Worm (Caenorhabditis elegans) whole organism, young adult: Measurements from ENCODE around the gene try-3.

ENCODE experiments used
- B0035.1 ChIP-seq: sonication (generic microtip); optimal IDR thresholded peaks from 2 replicates; lab custom pipeline; 2016; ENCODE audit warnings: missing genetic modification characterization, mild to moderate bottlenecking, missing compliant biosample characterization, missing genotype, missing genetic modification reagents
- B0261.1 ChIP-seq: sonication (generic microtip); optimal IDR thresholded peaks from 2 replicates; lab custom pipeline; 2016; ENCODE audit warnings: mild to moderate bottlenecking, missing genetic modification characterization, moderate library complexity, missing compliant biosample characterization
- B0336.3 ChIP-seq: fragments of 200-800 bp; sonication (Bioruptor generic); IDR thresholded peaks from 2 replicates; pipeline ENCODE4 v1.3.6; 2022; ENCODE audit warnings: missing genetic modification characterization, missing compliant biosample characterization
- C17E4.6 ChIP-seq: fragments of 200-800 bp; sonication (Bioruptor generic); IDR thresholded peaks from 2 replicates; pipeline ENCODE4 v1.3.6; 2022; ENCODE audit warnings: missing genetic modification reagents, missing genetic modification characterization, missing compliant biosample characterization
- F10E7.11 ChIP-seq: sonication (generic microtip); optimal IDR thresholded peaks from 2 replicates; lab custom pipeline; 2017; ENCODE audit warnings: mild to moderate bottlenecking, missing genetic modification characterization, moderate library complexity, missing compliant biosample characterization
- F33H1.4 ChIP-seq: fragments of 200-800 bp; sonication (Bioruptor generic); IDR thresholded peaks from 2 replicates; pipeline ENCODE4 v1.3.6; 2022; ENCODE audit warnings: missing genetic modification reagents, missing genetic modification characterization, missing compliant biosample characterization
- F37B4.10 ChIP-seq: fragments of 200-800 bp; sonication (Bioruptor generic); IDR thresholded peaks from 2 replicates; pipeline ENCODE4 v1.3.6; 2022; ENCODE audit warnings: missing genetic modification characterization, missing compliant biosample characterization
- K11D2.4 ChIP-seq: fragments of 200-800 bp; sonication (Bioruptor generic); IDR thresholded peaks from 2 replicates; pipeline ENCODE4 v1.3.6; 2022; ENCODE audit warnings: missing genetic modification reagents, missing genetic modification characterization, missing compliant biosample characterization
- T26A5.8 ChIP-seq: sonication (generic microtip); optimal IDR thresholded peaks from 2 replicates; lab custom pipeline; 2016; ENCODE audit warnings: missing genetic modification characterization, missing compliant biosample characterization
- Y53F4B.3 ChIP-seq: fragments of 200-800 bp; sonication (Bioruptor generic); IDR thresholded peaks from 2 replicates; pipeline ENCODE4 v1.3.6; 2022; ENCODE audit warnings: missing genetic modification reagents, missing genetic modification characterization, missing compliant biosample characterization
- Y67H2A.10 ChIP-seq: fragments of 200-800 bp; sonication (Bioruptor generic); conservative IDR thresholded peaks from 2 replicates; pipeline ENCODE4 v1.3.6; 2022; ENCODE audit warnings: missing genetic modification reagents, missing genetic modification characterization, missing compliant biosample characterization
- Y79H2A.3 ChIP-seq: fragments of 200-800 bp; sonication (Bioruptor generic); conservative IDR thresholded peaks from 2 replicates; pipeline ENCODE4 v1.3.6; 2022; ENCODE audit warnings: missing genetic modification reagents, missing genetic modification characterization, missing compliant biosample characterization
- Y95B8A.8 ChIP-seq: fragments of 200-800 bp; sonication (Bioruptor generic); IDR thresholded peaks from 2 replicates; pipeline ENCODE4 v1.3.6; 2022; ENCODE audit warnings: missing genetic modification reagents, missing genetic modification characterization, missing compliant biosample characterization
- ama-1 ChIP-seq, 3 experiments: fragments of 150-350 bp in 1 of 3; sonication (generic microtip) in 2 of 3; optimal IDR thresholded peaks; 2 replicates each; lab custom pipeline; 2014 to 2018; ENCODE audit warnings: missing biosample characterization in 2 of 3, missing genetic modification characterization in 2 of 3, missing genetic modification reagents in 2 of 3
- aptf-2 ChIP-seq: fragments of 200-800 bp; sonication (Bioruptor generic); conservative IDR thresholded peaks from 2 replicates; pipeline ENCODE4 v1.3.6; 2022; ENCODE audit warnings: missing genetic modification reagents, missing genetic modification characterization, missing compliant biosample characterization
- aptf-3 ChIP-seq: fragments of 200-800 bp; sonication (Bioruptor generic); IDR thresholded peaks from 2 replicates; pipeline ENCODE4 v1.3.6; 2022; ENCODE audit warnings: missing genetic modification characterization, missing compliant biosample characterization
- athp-1 ChIP-seq: sonication (generic microtip); optimal IDR thresholded peaks from 2 replicates; lab custom pipeline; 2017; ENCODE audit warnings: mild to moderate bottlenecking, missing genetic modification characterization, missing compliant biosample characterization
- bed-1 ChIP-seq: fragments of 200-800 bp; sonication (Bioruptor generic); IDR thresholded peaks from 2 replicates; pipeline ENCODE4 v1.3.6; 2022; ENCODE audit warnings: missing genetic modification reagents, missing genetic modification characterization, missing compliant biosample characterization
- ccch-3 ChIP-seq: fragments of 200-800 bp; sonication (Bioruptor generic); optimal IDR thresholded peaks from 2 replicates; lab custom pipeline; 2018; ENCODE audit warnings: mild to moderate bottlenecking, missing genetic modification characterization, missing compliant biosample characterization
- ceh-100 ChIP-seq: fragments of 200-800 bp; sonication (Bioruptor generic); IDR thresholded peaks from 2 replicates; pipeline ENCODE4 v1.3.6; 2022; ENCODE audit warnings: missing genetic modification reagents, missing genetic modification characterization, missing compliant biosample characterization
- ceh-58 ChIP-seq: fragments of 200-800 bp; sonication (Bioruptor generic); IDR thresholded peaks from 2 replicates; pipeline ENCODE4 v1.3.6; 2022; ENCODE audit warnings: missing genetic modification characterization, missing compliant biosample characterization
- ceh-79 ChIP-seq: sonication (generic microtip); optimal IDR thresholded peaks from 2 replicates; lab custom pipeline; 2017; ENCODE audit warnings: mild to moderate bottlenecking, missing genetic modification characterization, missing compliant biosample characterization
- dpff-1 ChIP-seq: sonication (generic microtip); optimal IDR thresholded peaks from 2 replicates; lab custom pipeline; 2017; ENCODE audit warnings: mild to moderate bottlenecking, missing genetic modification characterization, missing compliant biosample characterization
- dpl-1 ChIP-seq: fragments of 150-350 bp; optimal IDR thresholded peaks from 2 replicates; lab custom pipeline; 2014; ENCODE audit warnings: missing biosample characterization, missing genetic modification reagents, missing genetic modification characterization
- efl-1 ChIP-seq: fragments of 150-350 bp; optimal IDR thresholded peaks from 2 replicates; lab custom pipeline; 2014; ENCODE audit warnings: missing biosample characterization, missing genetic modification reagents, missing genetic modification characterization
- egrh-3 ChIP-seq: fragments of 200-800 bp; sonication (Bioruptor generic); IDR thresholded peaks from 2 replicates; pipeline ENCODE4 v1.3.6; 2022; ENCODE audit warnings: missing genetic modification reagents, missing genetic modification characterization, missing compliant biosample characterization
- hlh-12 ChIP-seq: sonication (generic microtip); optimal IDR thresholded peaks from 2 replicates; lab custom pipeline; 2016; ENCODE audit warnings: missing genetic modification characterization, missing compliant biosample characterization
- hmg-1.2 ChIP-seq: fragments of 200-800 bp; sonication (Bioruptor generic); IDR thresholded peaks from 2 replicates; pipeline ENCODE4 v1.3.6; 2022; ENCODE audit warnings: missing genetic modification reagents, missing genetic modification characterization, missing compliant biosample characterization
- hrde-1 ChIP-seq: sonication (generic microtip); optimal IDR thresholded peaks from 2 replicates; lab custom pipeline; 2016; ENCODE audit warnings: missing genetic modification characterization, mild to moderate bottlenecking, missing compliant biosample characterization, moderate library complexity, missing genotype, missing genetic modification reagents, borderline replicate concordance
- lin-35 ChIP-seq, 3 experiments: fragments of 150-350 bp in 2 of 3; sonication (generic microtip) in 1 of 3; optimal IDR thresholded peaks; 2 replicates each; lab custom pipeline; 2014 to 2018; ENCODE audit warnings: missing biosample characterization in 3 of 3, missing genetic modification characterization in 3 of 3, missing genetic modification reagents in 3 of 3
- lin-40 ChIP-seq: sonication (generic microtip); optimal IDR thresholded peaks from 2 replicates; lab custom pipeline; 2016; ENCODE audit warnings: missing genetic modification characterization, mild to moderate bottlenecking, missing compliant biosample characterization, missing genotype, missing genetic modification reagents
- lin-54 ChIP-seq: fragments of 200-800 bp; sonication (Bioruptor generic); optimal IDR thresholded peaks from 2 replicates; lab custom pipeline; 2018; ENCODE audit warnings: mild to moderate bottlenecking, missing genetic modification characterization, missing compliant biosample characterization
- lsl-1 ChIP-seq: fragments of 200-800 bp; sonication (Bioruptor generic); optimal IDR thresholded peaks from 2 replicates; lab custom pipeline; 2018; ENCODE audit warnings: mild to moderate bottlenecking, missing genetic modification characterization, moderate library complexity, missing compliant biosample characterization
- lsy-27 ChIP-seq: sonication (generic microtip); optimal IDR thresholded peaks from 2 replicates; lab custom pipeline; 2017; ENCODE audit warnings: missing genetic modification characterization, mild to moderate bottlenecking, missing compliant biosample characterization, antibody characterized with exemption, missing genotype, borderline replicate concordance; ENCODE audit not compliant: insufficient read depth
- madf-6 ChIP-seq: fragments of 200-800 bp; sonication (Bioruptor generic); IDR thresholded peaks from 2 replicates; pipeline ENCODE4 v1.3.6; 2022; ENCODE audit warnings: missing genetic modification reagents, missing genetic modification characterization, missing compliant biosample characterization
- madf-8 ChIP-seq: fragments of 200-800 bp; sonication (Bioruptor generic); conservative IDR thresholded peaks from 2 replicates; pipeline ENCODE4 v1.3.6; 2022; ENCODE audit warnings: missing genetic modification reagents, missing genetic modification characterization, missing compliant biosample characterization
- nfya-2 ChIP-seq: fragments of 200-800 bp; sonication (Bioruptor generic); IDR thresholded peaks from 2 replicates; pipeline ENCODE4 v1.3.6; 2022; ENCODE audit warnings: missing genetic modification reagents, missing genetic modification characterization, missing compliant biosample characterization
- sea-2 ChIP-seq: fragments of 200-800 bp; sonication (Bioruptor generic); IDR thresholded peaks from 2 replicates; pipeline ENCODE4 v1.3.6; 2022; ENCODE audit warnings: missing genetic modification characterization, missing compliant biosample characterization
- snpc-1.1 ChIP-seq: sonication (generic microtip); optimal IDR thresholded peaks from 2 replicates; lab custom pipeline; 2017; ENCODE audit warnings: missing genetic modification characterization, mild to moderate bottlenecking, missing compliant biosample characterization, antibody characterized with exemption, moderate library complexity, missing genotype, missing genetic modification reagents; ENCODE audit not compliant: insufficient read depth
- snpc-1.3 ChIP-seq: sonication (generic microtip); optimal IDR thresholded peaks from 2 replicates; lab custom pipeline; 2017; ENCODE audit warnings: missing genetic modification characterization, mild to moderate bottlenecking, missing compliant biosample characterization, antibody characterized with exemption, moderate library complexity, missing genotype, missing genetic modification reagents; ENCODE audit not compliant: insufficient read depth
- snpc-3.4 ChIP-seq: sonication (generic microtip); optimal IDR thresholded peaks from 2 replicates; lab custom pipeline; 2017; ENCODE audit warnings: missing genetic modification characterization, mild to moderate bottlenecking, missing compliant biosample characterization, antibody characterized with exemption, moderate library complexity, missing genotype, missing genetic modification reagents
- somi-1 ChIP-seq: fragments of 200-800 bp; sonication (Bioruptor generic); optimal IDR thresholded peaks from 2 replicates; lab custom pipeline; 2018; ENCODE audit warnings: mild to moderate bottlenecking, missing genetic modification characterization, missing compliant biosample characterization
- tbp1 ChIP-seq: fragments of 200-800 bp; sonication (Bioruptor generic); optimal IDR thresholded peaks from 2 replicates; lab custom pipeline; 2018; ENCODE audit warnings: mild to moderate bottlenecking, missing genetic modification characterization, missing compliant biosample characterization
- tlf-1 ChIP-seq: fragments of 200-800 bp; sonication (Bioruptor generic); optimal IDR thresholded peaks from 2 replicates; lab custom pipeline; 2018; ENCODE audit warnings: mild to moderate bottlenecking, missing genetic modification characterization, missing compliant biosample characterization
- zfh-2 ChIP-seq: fragments of 200-800 bp; sonication (Bioruptor generic); conservative IDR thresholded peaks from 2 replicates; pipeline ENCODE4 v1.3.6; 2022; ENCODE audit warnings: missing genetic modification reagents, missing genetic modification characterization, missing compliant biosample characterization

try-3 gene

DNA sequence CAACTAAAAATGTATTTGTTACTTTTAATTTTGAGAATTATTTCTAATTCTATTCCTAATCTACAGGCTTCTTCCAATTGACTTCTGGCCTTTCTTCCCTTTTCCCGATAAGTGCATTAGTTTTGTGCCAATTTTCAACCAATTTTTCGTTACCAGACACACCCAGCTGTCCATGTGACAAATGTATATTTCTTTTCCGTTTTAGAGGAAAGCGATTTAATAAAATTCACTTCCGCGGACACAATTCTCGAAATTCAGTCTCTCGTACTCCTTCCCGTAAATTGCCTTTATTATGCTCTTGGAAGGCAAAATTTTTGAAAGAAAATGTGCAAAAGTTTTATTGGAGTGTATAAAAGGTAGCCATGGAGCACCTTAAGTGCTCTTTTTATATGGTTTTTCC, 14.0 kb upstream of the try-3 start:
- TF ChIP-seq ceh-79 (tag; lab: Kevin White, UChicago): no peak
- TF ChIP-seq hmg-1.2 (GFP tag; lab: Robert Waterston, UW): no peak
- TF ChIP-seq ama-1 (optimal IDR thresholded peaks at IDR 0.05; lab: Kevin White, UChicago): no peak
- TF ChIP-seq ama-1 (GFP tag; optimal IDR thresholded peaks at IDR 0.05; lab: Kevin White, UChicago): no peak
- TF ChIP-seq athp-1 (tag; lab: Kevin White, UChicago): no peak
- no peak for TF ChIP-seq ceh-58 (GFP tag; lab: Robert Waterston, UW)
- TF ChIP-seq B0035.1: no peak
- TF ChIP-seq ccch-3 (GFP tag; lab: Kevin White, UChicago): no peak
- TF ChIP-seq sea-2: no peak
- no peak for TF ChIP-seq nfya-2 (GFP tag; lab: Robert Waterston, UW)
- TF ChIP-seq aptf-3 (GFP tag; lab: Robert Waterston, UW): no peak
- TF ChIP-seq Y67H2A.10: no peak
- no peak for TF ChIP-seq zfh-2 (GFP tag; lab: Robert Waterston, UW)
- no peak for TF ChIP-seq dpl-1
- TF ChIP-seq egrh-3 (GFP tag; lab: Robert Waterston, UW): no peak

DNA sequence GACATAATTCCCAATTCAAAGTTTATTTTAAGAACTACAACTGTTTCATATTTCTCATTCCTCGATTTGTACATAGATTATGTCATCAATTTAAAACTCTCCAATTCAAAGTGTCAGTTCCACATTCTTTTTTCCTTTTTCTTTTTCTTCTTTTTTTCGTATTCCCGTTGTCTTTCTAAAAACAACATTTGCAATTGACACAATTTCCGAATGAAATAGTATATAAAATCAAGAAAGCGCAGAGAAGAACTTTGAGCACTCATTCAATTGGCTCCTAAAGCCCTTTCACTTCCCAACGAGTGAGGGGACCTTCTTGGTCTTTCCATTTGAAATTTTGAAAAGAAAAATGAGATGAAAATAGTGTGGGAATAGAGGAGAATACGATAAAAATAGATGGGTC, 9.6 kb upstream of the try-3 start:
- TF ChIP-seq madf-8 (GFP tag; lab: Robert Waterston, UW) (no peak), C17E4.6 (GFP tag; lab: Robert Waterston, UW) (no peak), bed-1 (GFP tag; lab: Robert Waterston, UW) (no peak), hlh-12 (tag; lab: Kevin White, UChicago) (no peak), lsy-27 (tag; lab: Kevin White, UChicago) (no peak), lin-35 (GFP tag; optimal IDR thresholded peaks at IDR 0.05; lab: Kevin White, UChicago) (no peak), hrde-1 (tag; lab: Kevin White, UChicago) (no peak), Y95B8A.8 (GFP tag; lab: Robert Waterston, UW) (no peak), K11D2.4 (GFP tag; lab: Robert Waterston, UW) (no peak), zfh-2 (GFP tag; lab: Robert Waterston, UW) (no peak), Y53F4B.3 (no peak), F10E7.11 (no peak)

DNA sequence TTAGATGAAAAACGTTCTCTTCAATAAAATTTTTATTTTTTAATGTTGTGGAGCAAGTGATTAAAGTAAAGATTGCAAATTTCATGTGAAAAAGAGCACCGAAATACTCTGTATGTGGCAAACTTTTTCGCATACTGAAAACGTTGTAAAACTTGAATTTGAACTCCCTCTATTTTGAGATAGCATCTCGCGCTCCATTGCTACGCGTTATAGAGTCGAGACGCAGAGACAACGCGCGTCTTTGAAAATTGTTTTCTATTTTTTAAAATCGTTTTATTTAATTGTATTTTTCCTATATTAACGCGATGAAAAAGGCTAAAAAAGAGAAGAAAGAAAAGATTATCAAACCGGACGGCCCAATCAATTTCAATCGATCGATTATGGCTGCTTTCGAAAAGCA, 8.3 kb upstream of the try-3 start, which contains the start of gene fan-1:
Gene fan-1, plus strand, starts transcription at position 78 of the 400 bp plus-strand sequence.
- TF ChIP-seq snpc-1.1 (tag; lab: Kevin White, UChicago) (no peak), B0336.3 (GFP tag; lab: Robert Waterston, UW) (no peak), efl-1 (GFP tag; lab: Kevin White, UChicago) (peak; percentile 72), madf-6 (GFP tag; lab: Robert Waterston, UW) (no peak), somi-1 (GFP tag; lab: Kevin White, UChicago) (no peak), lin-40 (no peak), Y79H2A.3 (GFP tag; lab: Robert Waterston, UW) (no peak), dpff-1 (tag; lab: Kevin White, UChicago) (no peak), dpl-1 (peak; percentile 52), K11D2.4 (GFP tag; lab: Robert Waterston, UW) (no peak), snpc-1.3 (peak; percentile 27), hlh-12 (tag; lab: Kevin White, UChicago) (no peak), lin-35 (GFP tag; optimal IDR thresholded peaks at IDR 0.05; lab: Kevin White, UChicago) (peak in 1 of 3 experiments; percentile 90), tbp1 (GFP tag; lab: Kevin White, UChicago) (peak; percentile 26), F37B4.10 (GFP tag; lab: Robert Waterston, UW) (no peak), T26A5.8 (tag; lab: Kevin White, UChicago) (no peak), tlf-1 (GFP tag; lab: Kevin White, UChicago) (no peak), aptf-2 (GFP tag; lab: Robert Waterston, UW) (no peak), F33H1.4 (GFP tag; lab: Robert Waterston, UW) (peak; percentile 18; the same call in 1 of the 2 replicates), B0261.1 (tag; lab: Kevin White, UChicago) (no peak), snpc-3.4 (tag; lab: Kevin White, UChicago) (peak; percentile 37), lsl-1 (GFP tag; lab: Kevin White, UChicago) (no peak), ceh-100 (GFP tag; lab: Robert Waterston, UW) (no peak), lin-54 (peak; percentile 93)
